Worm (Caenorhabditis elegans) whole organism, midembryonic: ENCODE measurements around the gene mct-4.

Experiments used
- cog-1 ChIP-seq: sonication (generic microtip); optimal IDR thresholded peaks from 2 replicates; lab custom pipeline; 2016; ENCODE audit warnings: missing genetic modification characterization, missing compliant biosample characterization
- flt-1 ChIP-seq: fragments of 200-800 bp; sonication (Bioruptor generic); IDR thresholded peaks from 2 replicates; pipeline ENCODE4 v1.3.6; 2022; ENCODE audit warnings: missing genetic modification characterization, missing compliant biosample characterization
- klf-2 ChIP-seq: fragments of 200-800 bp; sonication (Bioruptor generic); conservative IDR thresholded peaks from 2 replicates; pipeline ENCODE4 v1.3.6; 2022; ENCODE audit warnings: missing genetic modification reagents, missing genetic modification characterization, missing compliant biosample characterization
- med-1 ChIP-seq: sonication (generic microtip); optimal IDR thresholded peaks from 2 replicates; lab custom pipeline; 2017; ENCODE audit warnings: missing genetic modification characterization, mild to moderate bottlenecking, missing compliant biosample characterization, antibody characterized with exemption, missing genetic modification reagents; ENCODE audit not compliant: insufficient read depth
- ref-1 ChIP-seq: fragments of 200-800 bp; sonication (Bioruptor generic); conservative IDR thresholded peaks from 2 replicates; pipeline ENCODE4 v1.3.6; 2022; ENCODE audit warnings: missing genetic modification reagents, missing genetic modification characterization, missing compliant biosample characterization
- tab-1 ChIP-seq: fragments of 200-800 bp; sonication (Bioruptor generic); IDR thresholded peaks from 2 replicates; pipeline ENCODE4 v1.3.6; 2022; ENCODE audit warnings: missing genetic modification characterization, missing compliant biosample characterization
- ztf-23 ChIP-seq: fragments of 200-800 bp; sonication (Bioruptor generic); IDR thresholded peaks from 2 replicates; pipeline ENCODE4 v1.3.6; 2022; ENCODE audit warnings: missing genetic modification reagents, missing genetic modification characterization, missing compliant biosample characterization
- ztf-29 ChIP-seq: fragments of 200-800 bp; sonication (Bioruptor generic); IDR thresholded peaks from 2 replicates; pipeline ENCODE4 v1.3.6; 2022; ENCODE audit warnings: missing genetic modification reagents, missing genetic modification characterization, missing compliant biosample characterization

DNA sequence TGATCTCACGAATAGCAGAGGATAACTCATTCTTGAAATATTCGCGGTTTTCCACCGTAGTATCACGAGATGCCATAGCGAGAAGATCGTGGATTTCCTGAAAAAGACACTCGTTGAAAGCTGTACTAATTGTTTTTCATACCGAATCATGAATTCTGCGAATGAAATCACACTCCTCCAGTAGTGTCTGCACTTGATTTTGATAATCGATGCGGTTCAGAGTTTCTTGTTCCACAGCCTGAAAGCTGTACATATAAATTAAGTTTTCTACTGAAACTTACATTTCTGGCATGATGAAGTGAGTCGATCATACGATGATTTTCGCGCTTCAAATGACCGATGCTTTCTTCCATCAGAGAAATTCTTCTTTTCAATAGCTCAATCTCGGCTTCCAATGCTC lies 15.1 kb downstream of the mct-4 start:
- TF ChIP-seq ztf-23 (no peak), cog-1 (tag; lab: Kevin White, UChicago) (no peak), ztf-29 (GFP tag; lab: Robert Waterston, UW) (no peak), med-1 (no peak), ref-1 (GFP tag; lab: Robert Waterston, UW) (no peak), klf-2 (GFP tag; lab: Robert Waterston, UW) (no peak), tab-1 (GFP tag; lab: Robert Waterston, UW) (no peak), flt-1 (GFP tag; lab: Robert Waterston, UW) (no peak)
